Worm (Caenorhabditis elegans): ENCODE measurements around the gene F58H1.3.

F58H1.3 gene

ce11 chrV:11979673-11980561 is 46.1 kb downstream of the F58H1.3 start, which contains the start of gene snr-4:
snr-4 (minus strand) TSS chrV:11979723.
- peak; percentile 96 for TF ChIP-seq crh-2 (tag; optimal IDR thresholded peaks at IDR 0.05)
- TF ChIP-seq sma-3 (GFP tag; optimal IDR thresholded peaks at IDR 0.05) = peak; percentile 95
- TF ChIP-seq elt-3 (tag; optimal IDR thresholded peaks at IDR 0.05) = no peak
- peak; percentile 79 for TF ChIP-seq egl-27 (tag; optimal IDR thresholded peaks at IDR 0.05)
- peak; percentile 60 for TF ChIP-seq ceh-16 (tag; optimal IDR thresholded peaks at IDR 0.05)
- peak; percentile 75 for TF ChIP-seq nhr-11 (tag; optimal IDR thresholded peaks at IDR 0.05)
- TF ChIP-seq lin-39 (tag; optimal IDR thresholded peaks at IDR 0.05) = no peak
- no peak for TF ChIP-seq elt-1 (tag; optimal IDR thresholded peaks at IDR 0.05)
- peak; percentile 11 for TF ChIP-seq ztf-11 (tag; optimal IDR thresholded peaks at IDR 0.05)
- TF ChIP-seq ztf-1 (GFP tag; conservative IDR thresholded peaks at IDR 0.05) = 0 out of 2 replicates have a peak, but pooled peaks have one; percentile 45
- TF ChIP-seq nhr-237 (tag; optimal IDR thresholded peaks at IDR 0.05) = peak; percentile 81
- peak; percentile 93 for TF ChIP-seq F13H6.1 (tag; optimal IDR thresholded peaks at IDR 0.05)
- TF ChIP-seq nhr-10 (tag; optimal IDR thresholded peaks at IDR 0.05) = peak; percentile 56
- no peak for TF ChIP-seq mbf-1 (tag; optimal IDR thresholded peaks at IDR 0.05)
- TF ChIP-seq nhr-129 (tag; optimal IDR thresholded peaks at IDR 0.05) = peak; percentile 94
- TF ChIP-seq C34F6.9 (tag; optimal IDR thresholded peaks at IDR 0.05) = peak; percentile 92
- TF ChIP-seq nhr-25 (tag; optimal IDR thresholded peaks at IDR 0.05) = peak; percentile 84
- TF ChIP-seq mdl-1 (tag; optimal IDR thresholded peaks at IDR 0.05) = peak; percentile 80 to 86
- peak; percentile 94 for TF ChIP-seq lin-13 (GFP tag; optimal IDR thresholded peaks at IDR 0.05)
- TF ChIP-seq fos-1 (tag; optimal IDR thresholded peaks at IDR 0.05) = peak; percentile 90
- TF ChIP-seq unc-62 (GFP tag; optimal IDR thresholded peaks at IDR 0.05) = no peak
- no peak for TF ChIP-seq nhr-23 (tag; optimal IDR thresholded peaks at IDR 0.05)
- TF ChIP-seq ama-1 (optimal IDR thresholded peaks at IDR 0.05) = peak; percentile 95
- TF ChIP-seq nhr-6 (tag; optimal IDR thresholded peaks at IDR 0.05) = no peak
- TF ChIP-seq zag-1 (tag; optimal IDR thresholded peaks at IDR 0.05) = peak; percentile 91
- peak; percentile 84 for TF ChIP-seq ztf-4 (tag; optimal IDR thresholded peaks at IDR 0.05)
- TF ChIP-seq gmeb-1 (tag; optimal IDR thresholded peaks at IDR 0.05) = peak; percentile 89
- peak; percentile 86 for TF ChIP-seq sem-4 (tag; optimal IDR thresholded peaks at IDR 0.05)
- no peak for TF ChIP-seq dmd-4 (tag; optimal IDR thresholded peaks at IDR 0.05)
- TF ChIP-seq sma-9 (GFP tag; optimal IDR thresholded peaks at IDR 0.05) = peak; percentile 96
- no peak for TF ChIP-seq sma-9 (tag; optimal IDR thresholded peaks at IDR 0.05)
- TF ChIP-seq lin-11 (tag; optimal IDR thresholded peaks at IDR 0.05) = peak; percentile 93
- peak; percentile 83 for TF ChIP-seq ceh-82 (tag; optimal IDR thresholded peaks at IDR 0.05)
- TF ChIP-seq ZK546.5 (tag; optimal IDR thresholded peaks at IDR 0.05) = peak; percentile 49
- no peak for TF ChIP-seq alr-1 (tag; optimal IDR thresholded peaks at IDR 0.05)
- no peak for TF ChIP-seq skn-1 (tag; optimal IDR thresholded peaks at IDR 0.05)
- TF ChIP-seq blmp-1 (tag; optimal IDR thresholded peaks at IDR 0.05; ENCODE audit: insufficient read depth) = peak; percentile 77
- peak; percentile 78 for TF ChIP-seq nhr-77 (tag; optimal IDR thresholded peaks at IDR 0.05)
- peak; percentile 80 for TF ChIP-seq mab-5 (tag; optimal IDR thresholded peaks at IDR 0.05)
- TF ChIP-seq lsy-2 (tag; optimal IDR thresholded peaks at IDR 0.05) = peak; percentile 86 to 91
- no peak for TF ChIP-seq aly-2 (tag; optimal IDR thresholded peaks at IDR 0.05)
- TF ChIP-seq snpc-4 (tag; optimal IDR thresholded peaks at IDR 0.05) = peak; percentile 100
- peak; percentile 29 for TF ChIP-seq R02D3.7 (tag; optimal IDR thresholded peaks at IDR 0.05)
- no peak for TF ChIP-seq unc-39 (tag; optimal IDR thresholded peaks at IDR 0.05)
- peak; percentile 76 for TF ChIP-seq peb-1 (tag; optimal IDR thresholded peaks at IDR 0.05)
- TF ChIP-seq unc-55 (GFP tag; optimal IDR thresholded peaks at IDR 0.05) = peak; percentile 90
- TF ChIP-seq nhr-21 (tag; optimal IDR thresholded peaks at IDR 0.05) = peak; percentile 96
- no peak for TF ChIP-seq nhr-12 (tag; optimal IDR thresholded peaks at IDR 0.05)
- peak; percentile 90 for TF ChIP-seq Y55F3AM.14 (GFP tag; optimal IDR thresholded peaks at IDR 0.05)

Data from whole organism, L2 larva.